Worm (Caenorhabditis elegans) whole organism, young adult: Measurements from ENCODE around the gene daf-11.

Experiments used
- C06A6.2 ChIP-seq: fragments of 200-800 bp; sonication (Bioruptor generic); conservative IDR thresholded peaks from 2 replicates; pipeline ENCODE4 v1.3.6; 2022; ENCODE audit warnings: missing genetic modification characterization, missing compliant biosample characterization
- ama-1 ChIP-seq, 3 experiments: fragments of 150-350 bp in 1 of 3; sonication (generic microtip) in 2 of 3; optimal IDR thresholded peaks; 2 replicates each; lab custom pipeline; 2014 to 2018; ENCODE audit warnings: missing biosample characterization in 2 of 3, missing genetic modification characterization in 2 of 3, missing genetic modification reagents in 2 of 3
- ccch-3 ChIP-seq: fragments of 200-800 bp; sonication (Bioruptor generic); optimal IDR thresholded peaks from 2 replicates; lab custom pipeline; 2018; ENCODE audit warnings: mild to moderate bottlenecking, missing genetic modification characterization, missing compliant biosample characterization
- ceh-27 ChIP-seq: fragments of 200-800 bp; sonication (Bioruptor generic); optimal IDR thresholded peaks from 2 replicates; lab custom pipeline; 2018; ENCODE audit warnings: mild to moderate bottlenecking, missing genetic modification characterization, moderate library complexity, missing compliant biosample characterization
- ztf-25 ChIP-seq: fragments of 200-800 bp; sonication (Bioruptor generic); IDR thresholded peaks from 2 replicates; pipeline ENCODE4 v1.3.6; 2022; ENCODE audit warnings: missing genetic modification reagents, missing genetic modification characterization, missing compliant biosample characterization

DNA sequence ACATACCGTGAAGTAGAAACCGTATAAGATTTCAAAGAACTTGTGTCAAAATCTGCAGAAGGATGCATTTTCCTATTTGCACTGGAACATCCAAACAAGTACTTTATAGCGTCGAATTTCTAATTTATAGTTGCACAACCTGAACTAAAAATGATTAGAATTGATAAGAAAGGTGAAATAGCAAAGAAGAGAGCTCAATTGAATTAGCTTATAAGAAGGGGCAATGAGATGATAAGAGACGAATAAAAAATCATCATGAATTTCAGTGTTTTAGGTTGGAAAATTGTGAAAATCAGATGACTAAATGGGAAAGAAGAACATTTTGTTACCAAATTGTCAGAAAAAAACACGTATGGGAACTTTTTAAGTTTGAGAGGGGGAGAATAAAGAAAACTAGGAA, 34.3 kb downstream of the daf-11 start, which contains the start of gene W05E10.1:
- TF ChIP-seq ama-1 (optimal IDR thresholded peaks at IDR 0.05; lab: Kevin White, UChicago), result no peak
- TF ChIP-seq ama-1 (GFP tag; optimal IDR thresholded peaks at IDR 0.05; lab: Kevin White, UChicago), result no peak
- no peak for TF ChIP-seq ztf-25 (GFP tag; lab: Robert Waterston, UW)
- TF ChIP-seq ccch-3, result no peak
- TF ChIP-seq C06A6.2 (GFP tag; lab: Robert Waterston, UW), result no peak
- TF ChIP-seq ceh-27 (GFP tag; lab: Kevin White, UChicago), result no peak
